Worm (Caenorhabditis elegans) whole organism, young adult: ENCODE measurements around the gene mat-2.
A peak's percentile ranks its signal among the peaks of the same experiment; 100 is the strongest.

ENCODE experiments used
- B0035.1 ChIP-seq: sonication (generic microtip); optimal IDR thresholded peaks from 2 replicates; lab custom pipeline; 2016; ENCODE audit warnings: missing genetic modification characterization, mild to moderate bottlenecking, missing compliant biosample characterization, missing genotype, missing genetic modification reagents
- B0336.3 ChIP-seq: fragments of 200-800 bp; sonication (Bioruptor generic); IDR thresholded peaks from 2 replicates; pipeline ENCODE4 v1.3.6; 2022; ENCODE audit warnings: missing genetic modification characterization, missing compliant biosample characterization
- C06A6.2 ChIP-seq: fragments of 200-800 bp; sonication (Bioruptor generic); conservative IDR thresholded peaks from 2 replicates; pipeline ENCODE4 v1.3.6; 2022; ENCODE audit warnings: missing genetic modification characterization, missing compliant biosample characterization
- F37B4.10 ChIP-seq: fragments of 200-800 bp; sonication (Bioruptor generic); IDR thresholded peaks from 2 replicates; pipeline ENCODE4 v1.3.6; 2022; ENCODE audit warnings: missing genetic modification characterization, missing compliant biosample characterization
- F49E8.2 ChIP-seq: sonication (generic microtip); optimal IDR thresholded peaks from 3 replicates; lab custom pipeline; 2017; ENCODE audit warnings: missing genetic modification characterization, mild to moderate bottlenecking, missing compliant biosample characterization, antibody characterized with exemption, moderate library complexity; ENCODE audit not compliant: insufficient read depth
- F57A8.1 ChIP-seq: fragments of 200-800 bp; sonication (Bioruptor generic); optimal IDR thresholded peaks from 2 replicates; lab custom pipeline; 2018; ENCODE audit warnings: mild to moderate bottlenecking, missing genetic modification characterization, moderate library complexity, missing compliant biosample characterization
- K11D2.4 ChIP-seq: fragments of 200-800 bp; sonication (Bioruptor generic); IDR thresholded peaks from 2 replicates; pipeline ENCODE4 v1.3.6; 2022; ENCODE audit warnings: missing genetic modification reagents, missing genetic modification characterization, missing compliant biosample characterization
- Y53F4B.3 ChIP-seq: fragments of 200-800 bp; sonication (Bioruptor generic); IDR thresholded peaks from 2 replicates; pipeline ENCODE4 v1.3.6; 2022; ENCODE audit warnings: missing genetic modification reagents, missing genetic modification characterization, missing compliant biosample characterization
- Y53G8AR.9 ChIP-seq: fragments of 200-800 bp; sonication (Bioruptor generic); conservative IDR thresholded peaks from 2 replicates; pipeline ENCODE4 v1.3.6; 2022; ENCODE audit warnings: missing genetic modification reagents, missing genetic modification characterization, missing compliant biosample characterization
- Y67H2A.10 ChIP-seq: fragments of 200-800 bp; sonication (Bioruptor generic); conservative IDR thresholded peaks from 2 replicates; pipeline ENCODE4 v1.3.6; 2022; ENCODE audit warnings: missing genetic modification reagents, missing genetic modification characterization, missing compliant biosample characterization
- Y79H2A.3 ChIP-seq: fragments of 200-800 bp; sonication (Bioruptor generic); conservative IDR thresholded peaks from 2 replicates; pipeline ENCODE4 v1.3.6; 2022; ENCODE audit warnings: missing genetic modification reagents, missing genetic modification characterization, missing compliant biosample characterization
- Y95B8A.8 ChIP-seq: fragments of 200-800 bp; sonication (Bioruptor generic); IDR thresholded peaks from 2 replicates; pipeline ENCODE4 v1.3.6; 2022; ENCODE audit warnings: missing genetic modification reagents, missing genetic modification characterization, missing compliant biosample characterization
- ZK185.1 ChIP-seq: sonication (generic microtip); optimal IDR thresholded peaks from 2 replicates; lab custom pipeline; 2016; ENCODE audit warnings: mild to moderate bottlenecking, missing genetic modification characterization, missing compliant biosample characterization; ENCODE audit not compliant: poor library complexity, severe bottlenecking
- akir-1 ChIP-seq: fragments of 200-800 bp; sonication (Bioruptor generic); optimal IDR thresholded peaks from 2 replicates; lab custom pipeline; 2018; ENCODE audit warnings: mild to moderate bottlenecking, missing genetic modification characterization, moderate library complexity, missing compliant biosample characterization
- aptf-3 ChIP-seq: fragments of 200-800 bp; sonication (Bioruptor generic); IDR thresholded peaks from 2 replicates; pipeline ENCODE4 v1.3.6; 2022; ENCODE audit warnings: missing genetic modification characterization, missing compliant biosample characterization
- atf-7 ChIP-seq: sonication (generic microtip); optimal IDR thresholded peaks from 2 replicates; lab custom pipeline; 2017; ENCODE audit warnings: mild to moderate bottlenecking, missing genetic modification characterization, missing compliant biosample characterization
- attf-3 ChIP-seq: fragments of 200-800 bp; sonication (Bioruptor generic); conservative IDR thresholded peaks from 2 replicates; pipeline ENCODE4 v1.3.6; 2022; ENCODE audit warnings: missing genetic modification reagents, missing genetic modification characterization, missing compliant biosample characterization
- attf-5 ChIP-seq: fragments of 200-800 bp; sonication (Bioruptor generic); optimal IDR thresholded peaks from 2 replicates; lab custom pipeline; 2018; ENCODE audit warnings: mild to moderate bottlenecking, missing genetic modification characterization, missing compliant biosample characterization
- bed-2 ChIP-seq: fragments of 200-800 bp; sonication (Bioruptor generic); IDR thresholded peaks from 2 replicates; pipeline ENCODE4 v1.3.6; 2022; ENCODE audit warnings: missing genetic modification reagents, missing genetic modification characterization, missing compliant biosample characterization
- ccch-3 ChIP-seq: fragments of 200-800 bp; sonication (Bioruptor generic); optimal IDR thresholded peaks from 2 replicates; lab custom pipeline; 2018; ENCODE audit warnings: mild to moderate bottlenecking, missing genetic modification characterization, missing compliant biosample characterization
- ceh-100 ChIP-seq: fragments of 200-800 bp; sonication (Bioruptor generic); IDR thresholded peaks from 2 replicates; pipeline ENCODE4 v1.3.6; 2022; ENCODE audit warnings: missing genetic modification reagents, missing genetic modification characterization, missing compliant biosample characterization
- ceh-27 ChIP-seq: fragments of 200-800 bp; sonication (Bioruptor generic); optimal IDR thresholded peaks from 2 replicates; lab custom pipeline; 2018; ENCODE audit warnings: mild to moderate bottlenecking, missing genetic modification characterization, moderate library complexity, missing compliant biosample characterization
- ceh-40 ChIP-seq: fragments of 200-800 bp; sonication (Bioruptor generic); IDR thresholded peaks from 2 replicates; pipeline ENCODE4 v1.3.6; 2022; ENCODE audit warnings: missing genetic modification characterization, missing compliant biosample characterization
- dpl-1 ChIP-seq: fragments of 150-350 bp; optimal IDR thresholded peaks from 2 replicates; lab custom pipeline; 2014; ENCODE audit warnings: missing biosample characterization, missing genetic modification reagents, missing genetic modification characterization
- egl-18 ChIP-seq: fragments of 200-800 bp; sonication (Bioruptor generic); IDR thresholded peaks from 2 replicates; pipeline ENCODE4 v1.3.6; 2022; ENCODE audit warnings: missing genetic modification reagents, missing genetic modification characterization, missing compliant biosample characterization
- ekl-4 ChIP-seq: fragments of 200-800 bp; sonication (Bioruptor generic); IDR thresholded peaks from 2 replicates; pipeline ENCODE4 v1.3.6; 2022; ENCODE audit warnings: missing genetic modification reagents, missing genetic modification characterization, missing compliant biosample characterization
- ets-4 ChIP-seq: fragments of 200-800 bp; sonication (Bioruptor generic); optimal IDR thresholded peaks from 2 replicates; lab custom pipeline; 2018; ENCODE audit warnings: mild to moderate bottlenecking, missing genetic modification characterization, missing compliant biosample characterization
- hmg-1.2 ChIP-seq: fragments of 200-800 bp; sonication (Bioruptor generic); IDR thresholded peaks from 2 replicates; pipeline ENCODE4 v1.3.6; 2022; ENCODE audit warnings: missing genetic modification reagents, missing genetic modification characterization, missing compliant biosample characterization
- hmg-20 ChIP-seq: fragments of 200-800 bp; sonication (Bioruptor generic); IDR thresholded peaks from 2 replicates; pipeline ENCODE4 v1.3.6; 2022; ENCODE audit warnings: missing genetic modification reagents, missing genetic modification characterization, missing compliant biosample characterization
- lin-54 ChIP-seq: fragments of 200-800 bp; sonication (Bioruptor generic); optimal IDR thresholded peaks from 2 replicates; lab custom pipeline; 2018; ENCODE audit warnings: mild to moderate bottlenecking, missing genetic modification characterization, missing compliant biosample characterization
- lir-1 ChIP-seq: fragments of 200-800 bp; sonication (Bioruptor generic); conservative IDR thresholded peaks from 2 replicates; pipeline ENCODE4 v1.3.6; 2022; ENCODE audit warnings: missing genetic modification reagents, missing genetic modification characterization, missing compliant biosample characterization
- madf-10 ChIP-seq: sonication (generic microtip); optimal IDR thresholded peaks from 2 replicates; lab custom pipeline; 2016; ENCODE audit warnings: mild to moderate bottlenecking, missing genetic modification characterization, missing compliant biosample characterization
- mcd-1 ChIP-seq: fragments of 200-800 bp; sonication (Bioruptor generic); IDR thresholded peaks from 2 replicates; pipeline ENCODE4 v1.3.6; 2022; ENCODE audit warnings: missing genetic modification reagents, missing genetic modification characterization, missing compliant biosample characterization
- mxl-1 ChIP-seq: sonication (generic microtip); optimal IDR thresholded peaks from 2 replicates; lab custom pipeline; 2016; ENCODE audit warnings: missing genetic modification characterization, missing compliant biosample characterization
- nfya-1 ChIP-seq: sonication (generic microtip); optimal IDR thresholded peaks from 2 replicates; lab custom pipeline; 2017; ENCODE audit warnings: antibody characterized with exemption, missing compliant biosample characterization, missing genetic modification characterization, borderline replicate concordance; ENCODE audit not compliant: insufficient read depth
- nhr-120 ChIP-seq: fragments of 200-800 bp; sonication (Bioruptor generic); IDR thresholded peaks from 2 replicates; pipeline ENCODE4 v1.3.6; 2022; ENCODE audit warnings: missing genetic modification characterization, missing compliant biosample characterization
- nhr-80 ChIP-seq: sonication (generic microtip); optimal IDR thresholded peaks from 2 replicates; lab custom pipeline; 2016; ENCODE audit warnings: missing genetic modification characterization, missing compliant biosample characterization
- rcor-1 ChIP-seq: fragments of 200-800 bp; sonication (Bioruptor generic); IDR thresholded peaks from 2 replicates; pipeline ENCODE4 v1.3.6; 2022; ENCODE audit warnings: missing genetic modification reagents, missing genetic modification characterization, missing compliant biosample characterization
- repo-1 ChIP-seq: sonication (generic microtip); optimal IDR thresholded peaks from 2 replicates; lab custom pipeline; 2017; ENCODE audit warnings: mild to moderate bottlenecking, missing genetic modification characterization, missing compliant biosample characterization
- sdz-38 ChIP-seq: sonication (generic microtip); optimal IDR thresholded peaks from 2 replicates; lab custom pipeline; 2016; ENCODE audit warnings: missing genotype, missing genetic modification characterization, missing compliant biosample characterization
- tbx-9 ChIP-seq: sonication (generic microtip); optimal IDR thresholded peaks from 2 replicates; lab custom pipeline; 2016; ENCODE audit warnings: borderline replicate concordance, missing genetic modification characterization, inconsistent platforms, missing compliant biosample characterization
- tlf-1 ChIP-seq: fragments of 200-800 bp; sonication (Bioruptor generic); optimal IDR thresholded peaks from 2 replicates; lab custom pipeline; 2018; ENCODE audit warnings: mild to moderate bottlenecking, missing genetic modification characterization, missing compliant biosample characterization
- unc-62 ChIP-seq: fragments of 150-350 bp; optimal IDR thresholded peaks from 2 replicates; lab custom pipeline; 2014; ENCODE audit warnings: missing biosample characterization, missing genetic modification reagents, missing genetic modification characterization
- xnd-1 ChIP-seq: sonication (generic microtip); optimal IDR thresholded peaks from 2 replicates; lab custom pipeline; 2016; ENCODE audit warnings: missing genotype, missing genetic modification reagents, missing genetic modification characterization, missing compliant biosample characterization
- ztf-18 ChIP-seq: sonication (generic microtip); optimal IDR thresholded peaks from 2 replicates; lab custom pipeline; 2016; ENCODE audit warnings: missing genotype, mild to moderate bottlenecking, missing genetic modification characterization, missing compliant biosample characterization
- ztf-22 ChIP-seq: fragments of 200-800 bp; sonication (Bioruptor generic); optimal IDR thresholded peaks from 2 replicates; lab custom pipeline; 2018; ENCODE audit warnings: mild to moderate bottlenecking, missing genetic modification characterization, moderate library complexity, missing compliant biosample characterization
- ztf-3 ChIP-seq: fragments of 200-800 bp; sonication (Bioruptor generic); optimal IDR thresholded peaks from 2 replicates; lab custom pipeline; 2018; ENCODE audit warnings: mild to moderate bottlenecking, missing genetic modification characterization, missing compliant biosample characterization
- ztf-6 ChIP-seq: fragments of 200-800 bp; sonication (Bioruptor generic); IDR thresholded peaks from 2 replicates; pipeline ENCODE4 v1.3.6; 2022; ENCODE audit warnings: missing genetic modification reagents, missing genetic modification characterization, missing compliant biosample characterization

The mat-2 gene

ce11 chrII:11097154-11097887, 15.2 kb upstream of the mat-2 start, which contains the start of the genes rpl-36.A and nuo-1 (continued):
- no peak for TF ChIP-seq bed-2 (GFP tag; lab: Robert Waterston, UW)
- no peak for TF ChIP-seq Y67H2A.10 (GFP tag; lab: Robert Waterston, UW)
- peak; percentile 50 for TF ChIP-seq ZK185.1 (tag; lab: Kevin White, UChicago)
- TF ChIP-seq ztf-3: no peak
- TF ChIP-seq attf-3 (GFP tag; lab: Robert Waterston, UW): peak; percentile 92
- TF ChIP-seq unc-62 (GFP tag; lab: Kevin White, UChicago): peak; percentile 9
- no peak for TF ChIP-seq egl-18
- 0 out of 2 replicates have a peak, but pooled peaks have one; percentile 9 for TF ChIP-seq K11D2.4 (GFP tag; lab: Robert Waterston, UW)
- 0 out of 2 replicates have a peak, but pooled peaks have one; percentile 10 for TF ChIP-seq ekl-4 (GFP tag; lab: Robert Waterston, UW)
- no peak for TF ChIP-seq madf-10
- 0 out of 2 replicates have a peak, but pooled peaks have one; percentile 19 for TF ChIP-seq rcor-1 (GFP tag; lab: Robert Waterston, UW)
- no peak for TF ChIP-seq repo-1 (tag; lab: Kevin White, UChicago)
- TF ChIP-seq ztf-18 (tag; lab: Kevin White, UChicago): peak; percentile 32
- no peak for TF ChIP-seq ceh-100
- no peak for TF ChIP-seq mxl-1 (tag; lab: Kevin White, UChicago)
- TF ChIP-seq attf-5 (GFP tag; lab: Kevin White, UChicago): peak; percentile 89
- TF ChIP-seq F49E8.2 (tag; lab: Kevin White, UChicago): peak; percentile 47
- TF ChIP-seq tlf-1 (GFP tag; lab: Kevin White, UChicago): no peak
- no peak for TF ChIP-seq B0336.3 (GFP tag; lab: Robert Waterston, UW)
- TF ChIP-seq Y53G8AR.9: no peak
- TF ChIP-seq ccch-3 (GFP tag; lab: Kevin White, UChicago): no peak
- no peak for TF ChIP-seq lir-1 (GFP tag; lab: Robert Waterston, UW)
- TF ChIP-seq nhr-80: peak; percentile 32
- TF ChIP-seq ztf-6 (GFP tag; lab: Robert Waterston, UW): no peak
- TF ChIP-seq dpl-1 (GFP tag; lab: Kevin White, UChicago): peak; percentile 22
- TF ChIP-seq aptf-3 (GFP tag; lab: Robert Waterston, UW): no peak
- no peak for TF ChIP-seq nhr-120 (GFP tag; lab: Robert Waterston, UW)
- TF ChIP-seq Y79H2A.3 (GFP tag; lab: Robert Waterston, UW): no peak
- TF ChIP-seq lin-54 (GFP tag; lab: Kevin White, UChicago): peak; percentile 73
- TF ChIP-seq ztf-22 (GFP tag; lab: Kevin White, UChicago): no peak
- no peak for TF ChIP-seq xnd-1 (tag; lab: Kevin White, UChicago)
- TF ChIP-seq atf-7 (tag; lab: Kevin White, UChicago): no peak
- no peak for TF ChIP-seq F57A8.1 (GFP tag; lab: Kevin White, UChicago)
- TF ChIP-seq ceh-40 (GFP tag; lab: Robert Waterston, UW): no peak
- peak; percentile 70 for TF ChIP-seq mcd-1 (GFP tag; lab: Robert Waterston, UW)
- TF ChIP-seq tbx-9 (tag; lab: Kevin White, UChicago): no peak
- TF ChIP-seq Y95B8A.8 (GFP tag; lab: Robert Waterston, UW): no peak
- TF ChIP-seq hmg-20 (GFP tag; lab: Robert Waterston, UW): no peak
- no peak for TF ChIP-seq B0035.1 (tag; lab: Kevin White, UChicago)
- peak; percentile 42; the same call in 1 of the 2 replicates for TF ChIP-seq hmg-1.2 (GFP tag; lab: Robert Waterston, UW)
- no peak for TF ChIP-seq C06A6.2
- TF ChIP-seq ceh-27 (GFP tag; lab: Kevin White, UChicago): peak; percentile 45
- no peak for TF ChIP-seq sdz-38 (tag; lab: Kevin White, UChicago)
- no peak for TF ChIP-seq Y53F4B.3 (GFP tag; lab: Robert Waterston, UW)
- no peak for TF ChIP-seq F37B4.10 (GFP tag; lab: Robert Waterston, UW)
- TF ChIP-seq nfya-1 (tag; lab: Kevin White, UChicago): no peak
- TF ChIP-seq akir-1 (GFP tag; lab: Kevin White, UChicago): no peak
- no peak for TF ChIP-seq ets-4 (GFP tag; lab: Kevin White, UChicago)
